Worm (Caenorhabditis elegans): ENCODE data around the gene Y57G7A.5.
A peak's percentile ranks its signal among the peaks of the same experiment; 100 is the strongest.

Y57G7A.5 gene

DNA sequence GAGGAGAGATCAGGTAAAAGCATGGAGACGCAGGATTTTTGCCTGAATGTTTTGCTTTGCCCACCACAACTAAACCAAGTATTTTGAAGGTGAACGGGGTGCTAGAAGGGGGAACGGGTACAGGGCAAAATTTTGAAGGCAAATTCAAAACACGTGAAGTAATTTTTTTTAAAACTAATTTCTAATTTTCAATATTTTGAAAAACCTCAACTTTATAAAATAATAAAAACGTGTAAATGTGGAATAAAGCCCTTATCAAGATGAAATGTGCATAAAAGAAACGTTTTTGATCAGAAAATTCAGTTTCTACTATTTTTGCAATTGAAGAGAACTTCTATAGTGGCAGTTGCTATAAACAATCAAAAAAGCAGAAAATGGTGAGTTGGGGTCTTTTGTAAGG, 19.7 kb downstream of the Y57G7A.5 start, which contains the start of gene clec-119:
clec-119 (plus strand) TSS at position 301 of the 400 bp plus-strand sequence.
- TF ChIP-seq sdc-2 (tag; optimal IDR thresholded peaks at IDR 0.05) (no peak), lin-11 (tag; optimal IDR thresholded peaks at IDR 0.05) (no peak), mec-3 (tag; optimal IDR thresholded peaks at IDR 0.05; ENCODE audit: borderline replicate concordance) (no peak), ceh-34 (tag; optimal IDR thresholded peaks at IDR 0.05) (no peak)

DNA sequence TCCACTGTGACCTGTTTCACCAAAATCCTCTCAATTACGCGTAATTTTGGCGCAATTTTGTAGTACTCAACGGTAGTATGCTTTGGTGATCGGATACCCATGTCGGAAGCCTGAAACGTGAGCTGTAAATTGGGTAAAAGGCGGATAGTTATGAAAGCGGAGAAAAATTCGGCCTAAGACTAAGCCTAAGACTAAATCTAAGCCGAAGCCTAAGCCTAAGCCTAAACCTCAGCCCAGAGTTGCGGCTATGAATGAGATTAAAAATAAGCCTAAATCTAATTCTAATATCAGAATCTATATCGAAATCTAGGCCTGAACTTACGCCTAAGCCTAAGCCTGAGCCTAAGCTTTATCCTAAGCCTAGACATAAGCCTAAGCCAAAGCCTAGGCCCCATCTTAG, 23.1 kb downstream of the Y57G7A.5 start, which contains the start of gene lin-42:
lin-42 (minus strand) TSS at position 101 of the 400 bp plus-strand sequence.
- no peak for TF ChIP-seq Y22D7AL.16 (tag; optimal IDR thresholded peaks at IDR 0.05)

DNA sequence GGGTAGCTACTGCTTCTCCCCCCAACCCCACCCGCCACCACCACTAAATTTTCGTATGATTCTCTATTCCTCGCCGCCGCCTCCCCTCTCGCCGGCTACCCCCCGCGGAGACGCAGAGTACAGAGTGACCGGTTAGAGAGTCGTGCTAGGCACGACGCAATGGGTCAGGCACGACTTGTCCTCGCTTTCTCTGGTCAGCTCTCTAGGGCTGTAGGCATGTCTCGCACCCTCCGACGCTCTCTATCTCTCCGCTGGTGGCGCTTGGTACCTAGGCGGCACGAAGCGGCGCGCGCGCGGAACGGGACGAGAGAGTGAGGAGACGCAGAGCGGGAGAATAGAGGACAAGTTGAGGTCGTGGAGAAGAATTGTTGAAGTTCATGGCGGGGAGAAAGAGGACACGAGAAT, 28.5 kb downstream of the Y57G7A.5 start:
- peak; percentile 61 for TF ChIP-seq elt-2 (tag; optimal IDR thresholded peaks at IDR 0.05)
- TF ChIP-seq mec-3 (tag; optimal IDR thresholded peaks at IDR 0.05; ENCODE audit: borderline replicate concordance), result no peak
- peak; percentile 18 for TF ChIP-seq syd-9 (tag; optimal IDR thresholded peaks at IDR 0.05)
- no peak for TF ChIP-seq npax-4 (tag; optimal IDR thresholded peaks at IDR 0.05)
- TF ChIP-seq dmd-4 (tag; optimal IDR thresholded peaks at IDR 0.05; ENCODE audit: borderline replicate concordance), result peak; percentile 53
- TF ChIP-seq ref-2 (tag; optimal IDR thresholded peaks at IDR 0.05), result peak; percentile 95
- peak; percentile 86 for TF ChIP-seq hlh-30 (tag; optimal IDR thresholded peaks at IDR 0.05; ENCODE audit: insufficient read depth)
- no peak for TF ChIP-seq pqm-1 (tag; optimal IDR thresholded peaks at IDR 0.05)
- no peak for TF ChIP-seq nhr-232 (tag; optimal IDR thresholded peaks at IDR 0.05)
- TF ChIP-seq unc-3 (GFP tag; conservative IDR thresholded peaks at IDR 0.05), result no peak
- TF ChIP-seq unc-3 (tag; optimal IDR thresholded peaks at IDR 0.05), result no peak
- peak; percentile 15 for TF ChIP-seq fkh-6 (tag; optimal IDR thresholded peaks at IDR 0.05)
- no peak for TF ChIP-seq ceh-24 (tag; optimal IDR thresholded peaks at IDR 0.05)
- TF ChIP-seq ttx-3 (tag; optimal IDR thresholded peaks at IDR 0.05), result no peak
- TF ChIP-seq ceh-19 (GFP tag; optimal IDR thresholded peaks at IDR 0.05), result peak; percentile 19
- TF ChIP-seq nhr-11 (tag; optimal IDR thresholded peaks at IDR 0.05), result no peak
- no peak for TF ChIP-seq hlh-13 (GFP tag; optimal IDR thresholded peaks at IDR 0.05)
- no peak for TF ChIP-seq lim-6 (tag; optimal IDR thresholded peaks at IDR 0.05)
- no peak for TF ChIP-seq sox-2 (GFP tag; IDR thresholded peaks at IDR 0.05)
- TF ChIP-seq sox-4 (tag; optimal IDR thresholded peaks at IDR 0.05), result peak; percentile 23
- TF ChIP-seq eyg-1 (tag; optimal IDR thresholded peaks at IDR 0.05), result peak; percentile 16
- peak; percentile 88 for TF ChIP-seq unc-55 (GFP tag; optimal IDR thresholded peaks at IDR 0.05)
- TF ChIP-seq pax-1 (tag; optimal IDR thresholded peaks at IDR 0.05), result no peak
- TF ChIP-seq pag-3 (tag; optimal IDR thresholded peaks at IDR 0.05; ENCODE audit: borderline replicate concordance), result no peak
- no peak for TF ChIP-seq pat-9 (tag; optimal IDR thresholded peaks at IDR 0.05)
- peak; percentile 64 for TF ChIP-seq dve-1 (tag; optimal IDR thresholded peaks at IDR 0.05)
- peak; percentile 48 for TF ChIP-seq ets-4 (tag; optimal IDR thresholded peaks at IDR 0.05)
- TF ChIP-seq hlh-15 (tag; optimal IDR thresholded peaks at IDR 0.05), result no peak
- peak; percentile 81 for TF ChIP-seq ceh-34 (tag; optimal IDR thresholded peaks at IDR 0.05)
- no peak for TF ChIP-seq Y22D7AL.16 (tag; optimal IDR thresholded peaks at IDR 0.05)
- peak; percentile 49 for TF ChIP-seq ceh-14 (tag; optimal IDR thresholded peaks at IDR 0.05)
- no peak for TF ChIP-seq pha-4 (tag; optimal IDR thresholded peaks at IDR 0.05)
- TF ChIP-seq unc-42 (tag; optimal IDR thresholded peaks at IDR 0.05), result peak; percentile 35
- peak; percentile 39 for TF ChIP-seq unc-86 (tag; optimal IDR thresholded peaks at IDR 0.05)
- no peak for TF ChIP-seq pha-2 (tag; optimal IDR thresholded peaks at IDR 0.05)
- TF ChIP-seq fax-1 (tag; optimal IDR thresholded peaks at IDR 0.05), result peak; percentile 34
- no peak for TF ChIP-seq C38D4.7 (GFP tag; optimal IDR thresholded peaks at IDR 0.05)
- no peak for TF ChIP-seq ceh-45 (GFP tag; IDR thresholded peaks at IDR 0.05)
- TF ChIP-seq ceh-6 (GFP tag; optimal IDR thresholded peaks at IDR 0.05), result peak; percentile 19
- TF ChIP-seq T23F11.4 (GFP tag; optimal IDR thresholded peaks at IDR 0.05), result peak; percentile 62
- peak; percentile 99 for TF ChIP-seq F13H6.1 (tag; optimal IDR thresholded peaks at IDR 0.05)
- peak; percentile 30 for TF ChIP-seq hlh-8 (tag; optimal IDR thresholded peaks at IDR 0.05)
- TF ChIP-seq ceh-2 (tag; optimal IDR thresholded peaks at IDR 0.05), result peak; percentile 67
- TF ChIP-seq ceh-31 (tag; optimal IDR thresholded peaks at IDR 0.05), result peak; percentile 91
- peak; percentile 6 for TF ChIP-seq ztf-16 (tag; optimal IDR thresholded peaks at IDR 0.05)
- TF ChIP-seq ceh-18 (tag; optimal IDR thresholded peaks at IDR 0.05), result peak; percentile 68
- no peak for TF ChIP-seq ama-1 (optimal IDR thresholded peaks at IDR 0.05)

Measured in whole organism, late embryonic.